Fruit fly (Drosophila melanogaster) whole organism, embryonic: Measurements from ENCODE around the gene Bug22.

Experiments used
- BEAF-32 ChIP-seq: fragments of 200-800 bp; sonication (Bioruptor generic); optimal IDR thresholded peaks from 3 replicates; lab custom pipeline; 2017; ENCODE audit warnings: missing biosample characterization, missing genetic modification characterization, mild to moderate bottlenecking, moderate library complexity, missing genetic modification reagents
- CG10462 ChIP-seq: fragments of 200-800 bp; sonication (Bioruptor generic); optimal IDR thresholded peaks from 2 replicates; lab custom pipeline; 2016; ENCODE audit warnings: missing biosample characterization, missing genetic modification characterization
- CG12391 ChIP-seq: fragments of 200-800 bp; sonication (Bioruptor generic); optimal IDR thresholded peaks from 3 replicates; lab custom pipeline; 2018; ENCODE audit warnings: missing biosample characterization, mild to moderate bottlenecking, missing genetic modification characterization, moderate library complexity
- CG13296 ChIP-seq: fragments of 200-800 bp; sonication (Bioruptor generic); optimal IDR thresholded peaks from 3 replicates; lab custom pipeline; 2018; ENCODE audit warnings: missing biosample characterization, mild to moderate bottlenecking, missing genetic modification characterization
- CG1603 ChIP-seq: fragments of 200-800 bp; sonication (Bioruptor generic); optimal IDR thresholded peaks from 2 replicates; lab custom pipeline; 2019; ENCODE audit warnings: missing biosample characterization, mild to moderate bottlenecking, missing genetic modification characterization, moderate library complexity
- CG17361 ChIP-seq: fragments of 200-800 bp; sonication (Bioruptor generic); IDR thresholded peaks from 3 replicates; pipeline ENCODE4 v1.3.6; 2022; ENCODE audit warnings: missing biosample characterization, missing genetic modification characterization
- CG18262 ChIP-seq: fragments of 200-800 bp; optimal IDR thresholded peaks from 3 replicates; lab custom pipeline; 2019; ENCODE audit warnings: missing biosample characterization, mild to moderate bottlenecking, missing genetic modification characterization, moderate library complexity
- CG2712 ChIP-seq: fragments of 200-800 bp; optimal IDR thresholded peaks from 3 replicates; lab custom pipeline; 2019; ENCODE audit warnings: missing biosample characterization, mild to moderate bottlenecking, missing genetic modification characterization, moderate library complexity
- CG30020 ChIP-seq: fragments of 200-800 bp; optimal IDR thresholded peaks from 2 replicates; lab custom pipeline; 2019; ENCODE audit warnings: missing biosample characterization, mild to moderate bottlenecking, missing genetic modification characterization, moderate library complexity
- CG31441 ChIP-seq: fragments of 200-800 bp; sonication (Bioruptor generic); IDR thresholded peaks from 2 replicates; pipeline ENCODE4 v1.3.6; 2022; ENCODE audit warnings: missing biosample characterization, missing genetic modification characterization
- CG3407 ChIP-seq: fragments of 200-800 bp; sonication (Bioruptor generic); optimal IDR thresholded peaks from 2 replicates; lab custom pipeline; 2018; ENCODE audit warnings: missing biosample characterization, mild to moderate bottlenecking, missing genetic modification characterization
- CG34422 ChIP-seq: fragments of 200-800 bp; sonication (Bioruptor generic); IDR thresholded peaks from 3 replicates; pipeline ENCODE4 v1.3.6; 2022; ENCODE audit warnings: missing biosample characterization, missing genetic modification characterization
- CG3847 ChIP-seq: fragments of 200-800 bp; sonication (Bioruptor generic); IDR thresholded peaks from 2 replicates; pipeline ENCODE4 v1.3.6; 2022; ENCODE audit warnings: missing biosample characterization, missing genetic modification characterization
- CG3995 ChIP-seq: fragments of 200-800 bp; sonication (Bioruptor generic); optimal IDR thresholded peaks from 3 replicates; lab custom pipeline; 2016; ENCODE audit warnings: missing biosample characterization, missing genetic modification characterization
- CG43689 ChIP-seq: fragments of 200-800 bp; sonication (Bioruptor generic); IDR thresholded peaks from 2 replicates; pipeline ENCODE4 v1.3.6; 2022; ENCODE audit warnings: missing biosample characterization, missing genetic modification characterization
- CG6175 ChIP-seq: fragments of 200-800 bp; sonication (Bioruptor generic); IDR thresholded peaks from 3 replicates; pipeline ENCODE4 v1.3.6; 2022; ENCODE audit warnings: missing biosample characterization, missing genetic modification characterization
- CG6254 ChIP-seq: fragments of 200-800 bp; sonication (Bioruptor generic); optimal IDR thresholded peaks from 3 replicates; lab custom pipeline; 2017; ENCODE audit warnings: mild to moderate bottlenecking, missing biosample characterization, missing genetic modification reagents, missing genetic modification characterization
- CG6765 ChIP-seq: fragments of 200-800 bp; sonication (Bioruptor generic); optimal IDR thresholded peaks from 3 replicates; lab custom pipeline; 2017; ENCODE audit warnings: missing biosample characterization, mild to moderate bottlenecking, missing genetic modification characterization
- CG8388 ChIP-seq: fragments of 200-800 bp; sonication (Bioruptor generic); optimal IDR thresholded peaks from 2 replicates; lab custom pipeline; 2019; ENCODE audit warnings: missing biosample characterization, mild to moderate bottlenecking, missing genetic modification characterization, moderate library complexity
- CG9876 ChIP-seq: fragments of 200-800 bp; sonication (Bioruptor generic); optimal IDR thresholded peaks from 2 replicates; lab custom pipeline; 2016; ENCODE audit warnings: missing biosample characterization, missing genetic modification characterization
- Dll ChIP-seq: fragments of 200-800 bp; sonication (Bioruptor generic); IDR thresholded peaks from 4 replicates; pipeline ENCODE4 v1.3.6; 2022; ENCODE audit warnings: missing biosample characterization, missing genetic modification characterization; ENCODE audit not compliant: partially characterized antibody
- Dref ChIP-seq: fragments of 200-800 bp; sonication (Bioruptor generic); IDR thresholded peaks from 2 replicates; pipeline ENCODE4 v1.3.6; 2022; ENCODE audit warnings: missing biosample characterization, missing genetic modification characterization
- Fer1 ChIP-seq: fragments of 200-800 bp; sonication (Bioruptor generic); optimal IDR thresholded peaks from 2 replicates; lab custom pipeline; 2017; ENCODE audit warnings: missing biosample characterization, mild to moderate bottlenecking, missing genetic modification characterization
- Ptx1 ChIP-seq: fragments of 200-800 bp; sonication (Bioruptor generic); IDR thresholded peaks from 2 replicates; pipeline ENCODE4 v1.3.6; 2022; ENCODE audit warnings: missing biosample characterization, missing genetic modification characterization
- Sox100B ChIP-seq: fragments of 200-800 bp; sonication (Bioruptor generic); optimal IDR thresholded peaks from 3 replicates; lab custom pipeline; 2018; ENCODE audit warnings: missing biosample characterization, mild to moderate bottlenecking, missing genetic modification characterization
- Sox102F ChIP-seq: fragments of 200-800 bp; sonication (Bioruptor generic); optimal IDR thresholded peaks from 2 replicates; lab custom pipeline; 2018; ENCODE audit warnings: missing biosample characterization, mild to moderate bottlenecking, missing genetic modification characterization, moderate library complexity
- Sry-β ChIP-seq: fragments of 200-800 bp; sonication (Bioruptor generic); optimal IDR thresholded peaks from 2 replicates; lab custom pipeline; 2018; ENCODE audit warnings: missing biosample characterization, mild to moderate bottlenecking, missing genetic modification characterization, moderate library complexity
- Sry-δ ChIP-seq: fragments of 200-800 bp; sonication (Bioruptor generic); optimal IDR thresholded peaks from 2 replicates; lab custom pipeline; 2016; ENCODE audit warnings: missing biosample characterization, missing genetic modification characterization
- Xbp1 ChIP-seq: fragments of 200-800 bp; sonication (Bioruptor generic); optimal IDR thresholded peaks from 3 replicates; lab custom pipeline; 2016; ENCODE audit warnings: missing biosample characterization, mild to moderate bottlenecking, missing genetic modification characterization
- cg ChIP-seq: fragments of 200-800 bp; sonication (Bioruptor generic); optimal IDR thresholded peaks from 3 replicates; lab custom pipeline; 2019; ENCODE audit warnings: missing biosample characterization, mild to moderate bottlenecking, missing genetic modification characterization, moderate library complexity
- chn ChIP-seq: fragments of 200-800 bp; sonication (Bioruptor generic); optimal IDR thresholded peaks from 2 replicates; lab custom pipeline; 2016; ENCODE audit warnings: missing biosample characterization, missing genetic modification characterization
- corto ChIP-seq: fragments of 200-800 bp; sonication (Bioruptor generic); optimal IDR thresholded peaks from 2 replicates; lab custom pipeline; 2016; ENCODE audit warnings: missing biosample characterization, mild to moderate bottlenecking, missing genetic modification characterization, moderate library complexity
- danr ChIP-seq: fragments of 200-800 bp; sonication (Bioruptor generic); IDR thresholded peaks from 2 replicates; pipeline ENCODE4 v1.3.6; 2022; ENCODE audit warnings: missing biosample characterization, missing genetic modification characterization
- esg ChIP-seq: fragments of 200-800 bp; sonication (Bioruptor generic); conservative IDR thresholded peaks from 2 replicates; pipeline ENCODE4 v1.3.6; 2022; ENCODE audit warnings: missing biosample characterization, missing genetic modification characterization
- inv ChIP-seq: fragments of 200-800 bp; sonication (Bioruptor generic); IDR thresholded peaks from 2 replicates; pipeline ENCODE4 v1.3.6; 2022; ENCODE audit warnings: missing biosample characterization, missing genetic modification characterization; ENCODE audit not compliant: partially characterized antibody
- nmo ChIP-seq: fragments of 200-800 bp; sonication (Bioruptor generic); optimal IDR thresholded peaks from 2 replicates; lab custom pipeline; 2018; ENCODE audit warnings: missing biosample characterization, mild to moderate bottlenecking, missing genetic modification characterization, moderate library complexity
- odd ChIP-seq: fragments of 200-800 bp; sonication (Bioruptor generic); optimal IDR thresholded peaks from 2 replicates; lab custom pipeline; 2017; ENCODE audit warnings: missing biosample characterization, mild to moderate bottlenecking, missing genetic modification characterization
- phol ChIP-seq: fragments of 200-800 bp; sonication (Bioruptor generic); optimal IDR thresholded peaks from 3 replicates; lab custom pipeline; 2018; ENCODE audit warnings: missing biosample characterization, mild to moderate bottlenecking, missing genetic modification characterization, moderate library complexity
- pita ChIP-seq: fragments of 200-800 bp; sonication (Bioruptor generic); optimal IDR thresholded peaks from 2 replicates; lab custom pipeline; 2017; ENCODE audit warnings: missing biosample characterization, mild to moderate bottlenecking, missing genetic modification characterization
- sens-2 ChIP-seq: fragments of 200-800 bp; sonication (Bioruptor generic); IDR thresholded peaks from 2 replicates; pipeline ENCODE4 v1.3.6; 2022; ENCODE audit warnings: missing biosample characterization, missing genetic modification characterization
- sr ChIP-seq: fragments of 200-800 bp; sonication (Bioruptor generic); IDR thresholded peaks from 3 replicates; pipeline ENCODE4 v1.3.6; 2022; ENCODE audit warnings: missing biosample characterization, missing genetic modification characterization
- tll ChIP-seq, 2 experiments: fragments of 200-800 bp in 1 of 2; fragments of >200 bp in 1 of 2; sonication (Bioruptor generic) in 1 of 2; optimal IDR thresholded peaks; 2 replicates each; lab custom pipeline; 2017 to 2019; ENCODE audit warnings: missing biosample characterization in 2 of 2, missing genetic modification characterization in 2 of 2, mild to moderate bottlenecking in 1 of 2, moderate library complexity in 1 of 2
- toy ChIP-seq: fragments of 200-800 bp; sonication (Bioruptor generic); IDR thresholded peaks from 2 replicates; pipeline ENCODE4 v1.3.6; 2022; ENCODE audit warnings: missing biosample characterization, missing genetic modification characterization
- trem ChIP-seq: fragments of 200-800 bp; optimal IDR thresholded peaks from 3 replicates; lab custom pipeline; 2019; ENCODE audit warnings: missing biosample characterization, mild to moderate bottlenecking, missing genetic modification characterization, moderate library complexity
- unc-4 ChIP-seq: fragments of 200-800 bp; sonication (Bioruptor generic); IDR thresholded peaks from 2 replicates; pipeline ENCODE4 v1.3.6; 2022; ENCODE audit warnings: missing biosample characterization, missing genetic modification characterization; ENCODE audit not compliant: partially characterized antibody
- unpg ChIP-seq: fragments of 200-800 bp; sonication (Bioruptor generic); optimal IDR thresholded peaks from 3 replicates; lab custom pipeline; 2018; ENCODE audit warnings: missing biosample characterization, mild to moderate bottlenecking, missing genetic modification characterization, moderate library complexity
- zen ChIP-seq: fragments of 200-800 bp; sonication (Bioruptor generic); optimal IDR thresholded peaks from 3 replicates; lab custom pipeline; 2018; ENCODE audit warnings: missing biosample characterization, mild to moderate bottlenecking, missing genetic modification characterization, moderate library complexity
- zf30C ChIP-seq: fragments of 200-800 bp; sonication (Bioruptor generic); optimal IDR thresholded peaks from 3 replicates; lab custom pipeline; 2018; ENCODE audit warnings: missing biosample characterization, mild to moderate bottlenecking, missing genetic modification characterization

Gene Bug22

dm6 chr2L:10396877-10397587, 33.7 kb downstream of the Bug22 start (continued):
- peak; percentile 60 for TF ChIP-seq CG13296 (GFP tag; lab: Kevin White, UChicago)
- peak; percentile 9 for TF ChIP-seq corto
- TF ChIP-seq Sox100B (GFP tag; lab: Kevin White, UChicago), result peak; percentile 6
- TF ChIP-seq CG10462 (GFP tag; lab: Kevin White, UChicago), result no peak
- TF ChIP-seq sens-2 (GFP tag; lab: Robert Waterston, UW), result no peak
- TF ChIP-seq pita, result no peak
- peak; percentile 56 for TF ChIP-seq odd
- TF ChIP-seq Xbp1 (GFP tag; lab: Kevin White, UChicago), result no peak
- no peak for TF ChIP-seq CG3407 (GFP tag; lab: Kevin White, UChicago)
- TF ChIP-seq danr (GFP tag; lab: Robert Waterston, UW), result no peak
- TF ChIP-seq tll (GFP tag; optimal IDR thresholded peaks at IDR 0.05; lab: Kevin White, UChicago), result peak in 1 of 2 experiments; percentile 30
- no peak for TF ChIP-seq chn
- TF ChIP-seq cg (GFP tag; lab: Kevin White, UChicago), result peak; percentile 84
- TF ChIP-seq CG30020 (tag; lab: Kevin White, UChicago), result peak; percentile 59
- TF ChIP-seq sr (GFP tag; lab: Robert Waterston, UW), result no peak
- no peak for TF ChIP-seq CG8388 (GFP tag; lab: Kevin White, UChicago)
- TF ChIP-seq unc-4 (GFP tag; lab: Robert Waterston, UW), result 0 out of 2 replicates have a peak, but pooled peaks have one; percentile 6
- TF ChIP-seq Fer1 (GFP tag; lab: Kevin White, UChicago), result peak; percentile 49
- TF ChIP-seq Ptx1 (GFP tag; lab: Robert Waterston, UW), result no peak

dm6 chr2L:10396488-10396824, 34.3 kb downstream of the Bug22 start, which contains the start of gene Cnot4:
Gene Cnot4, plus strand, starts transcription at chr2L:10396716.
- TF ChIP-seq CG2712 (peak; percentile 36), phol (peak; percentile 23), CG43689 (no peak), unpg (no peak), CG3847 (GFP tag; lab: Robert Waterston, UW) (no peak), Dll (peak; percentile 39; the same call in 2 of the 4 replicates), inv (GFP tag; lab: Robert Waterston, UW) (0 out of 2 replicates have a peak, but pooled peaks have one; percentile 30), CG6175 (GFP tag; lab: Robert Waterston, UW) (no peak), Sry-β (GFP tag; lab: Kevin White, UChicago) (peak; percentile 78), zen (tag; lab: Kevin White, UChicago) (peak; percentile 16), zf30C (GFP tag; lab: Kevin White, UChicago) (no peak), Sox102F (GFP tag; lab: Kevin White, UChicago) (no peak), nmo (peak; percentile 62), unc-4 (GFP tag; lab: Robert Waterston, UW) (0 out of 2 replicates have a peak, but pooled peaks have one; percentile 25), CG3995 (GFP tag; lab: Kevin White, UChicago) (peak; percentile 96), BEAF-32 (GFP tag; lab: Kevin White, UChicago) (peak; percentile 69), Dref (GFP tag; lab: Robert Waterston, UW) (peak; percentile 71), CG12391 (tag; lab: Kevin White, UChicago) (peak; percentile 33), CG18262 (tag; lab: Kevin White, UChicago) (peak; percentile 30), CG17361 (GFP tag; lab: Robert Waterston, UW) (peak; percentile 47; the same call in 1 of the 3 replicates), esg (no peak), CG6765 (GFP tag; lab: Kevin White, UChicago) (no peak), CG34422 (GFP tag; lab: Robert Waterston, UW) (0 out of 3 replicates have a peak, but pooled peaks have one; percentile 11), toy (GFP tag; lab: Robert Waterston, UW) (no peak), CG31441 (GFP tag; lab: Robert Waterston, UW) (peak; percentile 89; the same call in 1 of the 2 replicates), Sry-δ (peak; percentile 61), CG1603 (tag; lab: Kevin White, UChicago) (peak; percentile 17), CG6254 (no peak), CG9876 (no peak), trem (tag; lab: Kevin White, UChicago) (peak; percentile 38)
